Worm (Caenorhabditis elegans) whole organism, late embryonic: ENCODE results near the gene F52E1.14.
A peak's percentile ranks its signal among the peaks of the same experiment; 100 is the strongest.

Source experiments
- C08G9.2 ChIP-seq: sonication (generic microtip); optimal IDR thresholded peaks from 2 replicates; lab custom pipeline; 2016; ENCODE audit warnings: mild to moderate bottlenecking, missing genetic modification characterization, moderate library complexity, missing compliant biosample characterization
- C38D4.7 ChIP-seq: fragments of 200-800 bp; sonication (Bioruptor generic); optimal IDR thresholded peaks from 2 replicates; lab custom pipeline; 2018; ENCODE audit warnings: mild to moderate bottlenecking, missing genetic modification characterization, moderate library complexity, missing compliant biosample characterization
- ceh-14 ChIP-seq: sonication (generic microtip); optimal IDR thresholded peaks from 2 replicates; lab custom pipeline; 2016; ENCODE audit warnings: missing genotype, missing genetic modification characterization, missing compliant biosample characterization
- ceh-22 ChIP-seq: sonication (generic microtip); optimal IDR thresholded peaks from 2 replicates; lab custom pipeline; 2017; ENCODE audit warnings: missing biosample characterization, missing genetic modification characterization
- ceh-30 ChIP-seq: fragments of 150-350 bp; optimal IDR thresholded peaks from 2 replicates; lab custom pipeline; 2014; ENCODE audit warnings: missing biosample characterization, missing genetic modification characterization
- ceh-31 ChIP-seq: sonication (generic microtip); optimal IDR thresholded peaks from 2 replicates; lab custom pipeline; 2016; ENCODE audit warnings: missing genetic modification characterization, missing compliant biosample characterization
- ceh-34 ChIP-seq: sonication (generic microtip); optimal IDR thresholded peaks from 2 replicates; lab custom pipeline; 2016; ENCODE audit warnings: mild to moderate bottlenecking, missing genetic modification characterization, missing compliant biosample characterization
- ceh-45 ChIP-seq: fragments of 200-800 bp; sonication (Bioruptor generic); IDR thresholded peaks from 2 replicates; pipeline ENCODE4 v1.3.6; 2022; ENCODE audit warnings: missing genetic modification reagents, missing genetic modification characterization, missing compliant biosample characterization
- ceh-48 ChIP-seq: sonication (generic microtip); optimal IDR thresholded peaks from 2 replicates; lab custom pipeline; 2016; ENCODE audit warnings: missing genetic modification characterization, inconsistent platforms, missing compliant biosample characterization
- ceh-9 ChIP-seq: sonication (generic microtip); optimal IDR thresholded peaks from 2 replicates; lab custom pipeline; 2016; ENCODE audit warnings: mild to moderate bottlenecking, missing genetic modification characterization, inconsistent platforms, missing compliant biosample characterization
- che-1 ChIP-seq: sonication (generic microtip); optimal IDR thresholded peaks from 2 replicates; lab custom pipeline; 2016; ENCODE audit warnings: mild to moderate bottlenecking, missing genetic modification characterization, missing compliant biosample characterization
- elt-2 ChIP-seq: sonication (generic microtip); optimal IDR thresholded peaks from 2 replicates; lab custom pipeline; 2016; ENCODE audit warnings: missing genetic modification reagents, missing genetic modification characterization, missing compliant biosample characterization
- ets-4 ChIP-seq: sonication (generic microtip); optimal IDR thresholded peaks from 2 replicates; lab custom pipeline; 2016; ENCODE audit warnings: missing genetic modification characterization, missing compliant biosample characterization
- fax-1 ChIP-seq: sonication (generic microtip); optimal IDR thresholded peaks from 2 replicates; lab custom pipeline; 2016; ENCODE audit warnings: missing genotype, missing genetic modification characterization, missing compliant biosample characterization
- fkh-10 ChIP-seq: fragments of 150-350 bp; optimal IDR thresholded peaks from 2 replicates; lab custom pipeline; 2014; ENCODE audit warnings: missing biosample characterization, missing genetic modification reagents, missing genetic modification characterization
- gmeb-2 ChIP-seq: sonication (generic microtip); optimal IDR thresholded peaks from 2 replicates; lab custom pipeline; 2016; ENCODE audit warnings: missing genetic modification characterization, inconsistent platforms, missing compliant biosample characterization
- hlh-30 ChIP-seq: sonication (generic microtip); optimal IDR thresholded peaks from 2 replicates; lab custom pipeline; 2017; ENCODE audit warnings: antibody characterized with exemption, missing genetic modification characterization, missing compliant biosample characterization; ENCODE audit not compliant: insufficient read depth
- hlh-6 ChIP-seq: sonication (generic microtip); optimal IDR thresholded peaks from 2 replicates; lab custom pipeline; 2016; ENCODE audit warnings: missing genotype, missing genetic modification characterization, missing compliant biosample characterization
- npax-4 ChIP-seq: sonication (generic microtip); optimal IDR thresholded peaks from 2 replicates; lab custom pipeline; 2016; ENCODE audit warnings: missing genetic modification characterization, missing compliant biosample characterization
- odd-2 ChIP-seq: sonication (generic microtip); optimal IDR thresholded peaks from 2 replicates; lab custom pipeline; 2017; ENCODE audit warnings: antibody characterized with exemption, mild to moderate bottlenecking, missing genetic modification characterization, missing compliant biosample characterization
- pag-3 ChIP-seq: sonication (generic microtip); optimal IDR thresholded peaks from 2 replicates; lab custom pipeline; 2016; ENCODE audit warnings: missing compliant biosample characterization, missing genetic modification characterization, borderline replicate concordance
- pat-9 ChIP-seq: fragments of 200-800 bp; sonication (Bioruptor generic); optimal IDR thresholded peaks from 2 replicates; lab custom pipeline; 2018; ENCODE audit warnings: mild to moderate bottlenecking, missing genetic modification characterization, moderate library complexity, missing compliant biosample characterization
- pha-2 ChIP-seq: sonication (generic microtip); optimal IDR thresholded peaks from 2 replicates; lab custom pipeline; 2017; ENCODE audit warnings: mild to moderate bottlenecking, missing genetic modification characterization, missing compliant biosample characterization
- pha-4 ChIP-seq: fragments of 150-350 bp; optimal IDR thresholded peaks from 2 replicates; lab custom pipeline; 2018; ENCODE audit warnings: missing biosample characterization, missing genetic modification reagents, missing genetic modification characterization
- pqm-1 ChIP-seq: sonication (generic microtip); optimal IDR thresholded peaks from 2 replicates; lab custom pipeline; 2016; ENCODE audit warnings: missing genetic modification characterization, missing compliant biosample characterization
- pros-1 ChIP-seq: fragments of 150-350 bp; optimal IDR thresholded peaks from 2 replicates; lab custom pipeline; 2014; ENCODE audit warnings: missing biosample characterization, missing genetic modification reagents, missing genetic modification characterization
- rnt-1 ChIP-seq: sonication (generic microtip); optimal IDR thresholded peaks from 2 replicates; lab custom pipeline; 2016; ENCODE audit warnings: missing genetic modification characterization, missing compliant biosample characterization
- sdc-2 ChIP-seq: sonication (generic microtip); optimal IDR thresholded peaks from 2 replicates; lab custom pipeline; 2016; ENCODE audit warnings: missing genotype, missing genetic modification characterization, missing compliant biosample characterization
- sox-2 ChIP-seq: fragments of 200-800 bp; sonication (Bioruptor generic); IDR thresholded peaks from 2 replicates; pipeline ENCODE4 v1.3.6; 2022; ENCODE audit warnings: missing genetic modification reagents, missing genetic modification characterization, missing compliant biosample characterization
- syd-9 ChIP-seq: sonication (generic microtip); optimal IDR thresholded peaks from 2 replicates; lab custom pipeline; 2016; ENCODE audit warnings: mild to moderate bottlenecking, missing genetic modification characterization, moderate library complexity, missing compliant biosample characterization
- tbx-2 ChIP-seq: sonication (generic microtip); optimal IDR thresholded peaks from 2 replicates; lab custom pipeline; 2016; ENCODE audit warnings: missing genetic modification characterization, missing compliant biosample characterization
- tbx-7 ChIP-seq: sonication (generic microtip); optimal IDR thresholded peaks from 2 replicates; lab custom pipeline; 2016; ENCODE audit warnings: missing genotype, missing genetic modification characterization, missing compliant biosample characterization
- ttx-3 ChIP-seq: sonication (generic microtip); optimal IDR thresholded peaks from 2 replicates; lab custom pipeline; 2016; ENCODE audit warnings: missing genetic modification reagents, missing genetic modification characterization, missing compliant biosample characterization
- unc-55 ChIP-seq: sonication (generic microtip); optimal IDR thresholded peaks from 2 replicates; lab custom pipeline; 2017; ENCODE audit warnings: missing biosample characterization, missing genetic modification reagents, missing genetic modification characterization
- zip-5 ChIP-seq: sonication (generic microtip); optimal IDR thresholded peaks from 2 replicates; lab custom pipeline; 2016; ENCODE audit warnings: missing genetic modification characterization, missing compliant biosample characterization

Gene F52E1.14

DNA sequence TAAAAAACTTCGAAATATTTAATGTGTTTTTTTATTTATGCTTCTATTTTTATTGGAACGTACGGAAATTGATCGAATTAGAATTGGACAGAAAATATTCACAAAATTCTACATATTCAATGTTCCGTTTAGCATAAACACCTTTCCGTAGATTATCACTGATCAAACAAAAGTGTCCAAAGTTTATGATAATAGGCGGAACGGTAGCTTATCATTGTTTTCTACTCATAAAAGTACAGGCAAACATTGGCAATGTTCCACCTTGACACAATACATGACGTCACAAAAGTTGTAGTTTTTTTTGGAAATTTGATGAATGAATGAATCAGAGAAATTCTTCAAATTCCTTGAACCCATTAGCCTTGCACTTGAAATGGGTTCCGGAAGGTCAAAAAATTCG lies 20.2 kb downstream of the F52E1.14 start:
- TF ChIP-seq fkh-10 (GFP tag; lab: Kevin White, UChicago) (no peak), ceh-22 (tag; lab: Kevin White, UChicago) (no peak), pqm-1 (tag; lab: Kevin White, UChicago) (no peak), elt-2 (tag; lab: Kevin White, UChicago) (peak; percentile 7)

DNA sequence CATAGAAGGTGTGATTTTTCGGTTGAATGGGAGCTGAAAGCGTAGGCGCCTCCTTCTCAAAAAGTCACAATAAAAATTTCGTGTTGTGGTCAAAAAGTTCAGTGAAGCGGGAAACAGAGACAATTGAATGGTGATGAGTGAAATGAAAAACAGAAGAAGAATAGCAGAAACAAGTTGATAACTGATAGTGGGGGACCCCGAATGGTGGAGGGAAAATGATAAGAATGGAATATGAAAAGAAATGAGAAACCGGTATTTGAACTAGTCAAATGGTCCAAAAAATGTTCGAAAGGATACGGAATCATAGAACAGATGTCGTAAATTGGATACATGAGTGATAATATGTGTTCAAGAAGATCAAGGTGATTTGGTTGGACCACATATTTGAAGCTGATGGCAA lies 20.6 kb downstream of the F52E1.14 start:
- TF ChIP-seq ceh-31 (tag; lab: Kevin White, UChicago) (no peak), ttx-3 (tag; lab: Kevin White, UChicago) (no peak), zip-5 (tag; lab: Kevin White, UChicago) (no peak), sdc-2 (tag; lab: Kevin White, UChicago) (no peak), ceh-9 (no peak), sox-2 (GFP tag; lab: Robert Waterston, UW) (no peak), ceh-34 (tag; lab: Kevin White, UChicago) (no peak), pha-4 (no peak), hlh-6 (tag; lab: Kevin White, UChicago) (no peak)
- TF ChIP-seq, all 69 proteins: peak for 0

- TF ChIP-seq elt-2 (tag; lab: Kevin White, UChicago) (peak; percentile 56), C38D4.7 (GFP tag; lab: Kevin White, UChicago) (no peak)
Measured at ce11 chrV:8406155-8406554, 22.4 kb downstream of the F52E1.14 start.

- TF ChIP-seq pqm-1 (tag; lab: Kevin White, UChicago) (no peak), C08G9.2 (tag; lab: Kevin White, UChicago) (no peak), pag-3 (tag; lab: Kevin White, UChicago) (no peak)
Measured at ce11 chrV:8406911-8407310, 23.2 kb downstream of the F52E1.14 start.

ce11 chrV:8409594-8409993 lies 25.9 kb downstream of the F52E1.14 start:
- no peak for TF ChIP-seq npax-4 (tag; lab: Kevin White, UChicago)
- no peak for TF ChIP-seq pat-9 (tag; lab: Kevin White, UChicago)
- no peak for TF ChIP-seq tbx-7
- TF ChIP-seq ceh-48 (tag; lab: Kevin White, UChicago): no peak
- no peak for TF ChIP-seq che-1
- TF ChIP-seq pros-1 (tag; lab: Kevin White, UChicago): no peak
- no peak for TF ChIP-seq rnt-1 (tag; lab: Kevin White, UChicago)
- TF ChIP-seq odd-2: no peak

ce11 chrV:8410406-8410805 lies 26.7 kb downstream of the F52E1.14 start, which contains the start of gene F52E1.2:
F52E1.2 (plus strand) TSS chrV:8410595.
- TF ChIP-seq ttx-3 (tag; lab: Kevin White, UChicago): no peak
- TF ChIP-seq ceh-30: no peak
- no peak for TF ChIP-seq syd-9 (tag; lab: Kevin White, UChicago)
- no peak for TF ChIP-seq ceh-45 (GFP tag; lab: Robert Waterston, UW)
- no peak for TF ChIP-seq sdc-2 (tag; lab: Kevin White, UChicago)
- no peak for TF ChIP-seq pha-2 (tag; lab: Kevin White, UChicago)
- TF ChIP-seq tbx-2 (tag; lab: Kevin White, UChicago): no peak
- TF ChIP-seq ceh-14 (tag; lab: Kevin White, UChicago): no peak
- TF ChIP-seq fax-1 (tag; lab: Kevin White, UChicago): no peak
- TF ChIP-seq fkh-10 (GFP tag; lab: Kevin White, UChicago): no peak
- no peak for TF ChIP-seq unc-55 (GFP tag; lab: Kevin White, UChicago)
- TF ChIP-seq pha-4: no peak
- no peak for TF ChIP-seq ets-4 (tag; lab: Kevin White, UChicago)
- no peak for TF ChIP-seq ceh-9
- TF ChIP-seq gmeb-2: no peak
- TF ChIP-seq hlh-30: no peak
- TF ChIP-seq, all 69 proteins: peak for 0
